Worm (Caenorhabditis elegans): ENCODE measurements around the gene F47G3.3.
A peak's percentile ranks its signal among the peaks of the same experiment; 100 is the strongest.

ce11 chrX:2328873-2329272 lies 46.9 kb upstream of the F47G3.3 start:
- TF ChIP-seq irx-1 (tag; optimal IDR thresholded peaks at IDR 0.05) (peak; percentile 10), aly-2 (tag; optimal IDR thresholded peaks at IDR 0.05) (no peak), pag-3 (tag; optimal IDR thresholded peaks at IDR 0.05; ENCODE audit: borderline replicate concordance, insufficient read depth) (no peak), lin-39 (tag; optimal IDR thresholded peaks at IDR 0.05) (peak; percentile 27), nhr-12 (tag; optimal IDR thresholded peaks at IDR 0.05) (no peak), zag-1 (tag; optimal IDR thresholded peaks at IDR 0.05) (no peak), ama-1 (optimal IDR thresholded peaks at IDR 0.05) (no peak), unc-62 (GFP tag; optimal IDR thresholded peaks at IDR 0.05) (no peak), mdl-1 (tag; optimal IDR thresholded peaks at IDR 0.05) (no peak), jun-1 (tag; optimal IDR thresholded peaks at IDR 0.05) (no peak), pax-3 (tag; optimal IDR thresholded peaks at IDR 0.05) (no peak), ceh-82 (tag; optimal IDR thresholded peaks at IDR 0.05) (no peak), snpc-4 (tag; optimal IDR thresholded peaks at IDR 0.05) (peak; percentile 98)

Measured in whole organism, L1 larva.